Worm (Caenorhabditis elegans) whole organism, L3 larva: ENCODE data around the gene anoh-2.

ENCODE experiments used
- ZK546.5 ChIP-seq: sonication (generic microtip); optimal IDR thresholded peaks from 2 replicates; lab custom pipeline; 2017; ENCODE audit warnings: missing biosample characterization, missing genetic modification characterization
- egl-5 ChIP-seq: fragments of 150-350 bp; optimal IDR thresholded peaks from 2 replicates; lab custom pipeline; 2017; ENCODE audit warnings: missing biosample characterization, missing genetic modification reagents, missing genetic modification characterization, inconsistent platforms
- elt-2 ChIP-seq: sonication (generic microtip); optimal IDR thresholded peaks from 2 replicates; lab custom pipeline; 2016; ENCODE audit warnings: missing genetic modification reagents, mild to moderate bottlenecking, missing genetic modification characterization, missing compliant biosample characterization
- fkh-2 ChIP-seq: fragments of 150-350 bp; optimal IDR thresholded peaks from 2 replicates; lab custom pipeline; 2014; ENCODE audit warnings: missing biosample characterization, missing genetic modification reagents, missing genetic modification characterization
- fos-1 ChIP-seq: fragments of 150-350 bp; optimal IDR thresholded peaks from 2 replicates; lab custom pipeline; 2014; ENCODE audit warnings: missing biosample characterization, missing genetic modification characterization
- hmg-11 ChIP-seq: sonication (generic microtip); optimal IDR thresholded peaks from 2 replicates; lab custom pipeline; 2016; ENCODE audit warnings: missing genetic modification characterization, missing compliant biosample characterization
- mdl-1 ChIP-seq: fragments of 150-350 bp; optimal IDR thresholded peaks from 2 replicates; lab custom pipeline; 2014; ENCODE audit warnings: missing biosample characterization, missing genetic modification characterization
- mml-1 ChIP-seq: fragments of 150-350 bp; sonication (generic microtip); optimal IDR thresholded peaks from 3 replicates; lab custom pipeline; 2014; ENCODE audit warnings: missing biosample characterization, missing genetic modification characterization
- nhr-11 ChIP-seq: fragments of 150-350 bp; optimal IDR thresholded peaks from 2 replicates; lab custom pipeline; 2014; ENCODE audit warnings: missing biosample characterization, missing genetic modification characterization
- nhr-237 ChIP-seq: fragments of 150-350 bp; optimal IDR thresholded peaks from 2 replicates; lab custom pipeline; 2014; ENCODE audit warnings: missing biosample characterization, missing genetic modification characterization
- nhr-28 ChIP-seq: fragments of 150-350 bp; optimal IDR thresholded peaks from 2 replicates; lab custom pipeline; 2014; ENCODE audit warnings: missing biosample characterization, missing genetic modification characterization
- nhr-67 ChIP-seq: fragments of 150-350 bp; optimal IDR thresholded peaks from 2 replicates; lab custom pipeline; 2014; ENCODE audit warnings: missing biosample characterization, missing genetic modification characterization
- nhr-76 ChIP-seq: fragments of 150-350 bp; sonication (generic microtip); optimal IDR thresholded peaks from 5 replicates; lab custom pipeline; 2014; ENCODE audit warnings: missing biosample characterization, missing genetic modification characterization
- sea-2 ChIP-seq: fragments of 150-350 bp; sonication (generic microtip); optimal IDR thresholded peaks from 4 replicates; lab custom pipeline; 2014; ENCODE audit warnings: missing biosample characterization, missing genetic modification reagents, missing genetic modification characterization
- skn-1 ChIP-seq: fragments of 150-350 bp; optimal IDR thresholded peaks from 2 replicates; lab custom pipeline; 2014; ENCODE audit warnings: missing biosample characterization, missing genetic modification characterization
- zag-1 ChIP-seq: fragments of 150-350 bp; optimal IDR thresholded peaks from 2 replicates; lab custom pipeline; 2014; ENCODE audit warnings: missing biosample characterization, missing genetic modification characterization
- ztf-11 ChIP-seq: fragments of 150-350 bp; optimal IDR thresholded peaks from 2 replicates; lab custom pipeline; 2014; ENCODE audit warnings: missing biosample characterization, missing genetic modification characterization
- ztf-4 ChIP-seq: fragments of 150-350 bp; optimal IDR thresholded peaks from 2 replicates; lab custom pipeline; 2014; ENCODE audit warnings: missing biosample characterization, missing genetic modification characterization

The anoh-2 gene

ce11 chrIV:14709286-14709685 is 51.2 kb downstream of the anoh-2 start, which contains the start of gene lgc-7:
Gene lgc-7 (plus strand): TSS chrIV:14709586.
- TF ChIP-seq mml-1 (tag; lab: Kevin White, UChicago) = no peak

- TF ChIP-seq nhr-67 = no peak
- TF ChIP-seq nhr-76 = no peak
- no peak for TF ChIP-seq elt-2 (tag; lab: Kevin White, UChicago)
- TF ChIP-seq nhr-237 (tag; lab: Kevin White, UChicago) = no peak
- no peak for TF ChIP-seq skn-1
- TF ChIP-seq hmg-11 = no peak
- no peak for TF ChIP-seq nhr-28 (tag; lab: Kevin White, UChicago)
- no peak for TF ChIP-seq fkh-2 (tag; lab: Kevin White, UChicago)
- no peak for TF ChIP-seq ZK546.5
- TF ChIP-seq mdl-1 = no peak
- no peak for TF ChIP-seq zag-1 (tag; lab: Kevin White, UChicago)
- TF ChIP-seq ztf-4 (tag; lab: Kevin White, UChicago) = no peak
- TF ChIP-seq fos-1 (tag; lab: Kevin White, UChicago) = no peak
- no peak for TF ChIP-seq sea-2 (GFP tag; lab: Kevin White, UChicago)
- TF ChIP-seq egl-5 (tag; lab: Kevin White, UChicago) = no peak
- TF ChIP-seq nhr-11 (tag; lab: Kevin White, UChicago) = no peak
- TF ChIP-seq ztf-11 (tag; lab: Kevin White, UChicago) = no peak
- TF ChIP-seq, all 47 proteins: peak for 0
These were observed 57.4 kb downstream of the anoh-2 start, which contains the start of gene lgc-8 for ce11 chrIV:14715500-14715899. Gene lgc-8 (plus strand): TSS chrIV:14715800.
